Fruit fly (Drosophila melanogaster): ENCODE results near the gene CG10512.
A peak's percentile ranks its signal among the peaks of the same experiment; 100 is the strongest.

DNA sequence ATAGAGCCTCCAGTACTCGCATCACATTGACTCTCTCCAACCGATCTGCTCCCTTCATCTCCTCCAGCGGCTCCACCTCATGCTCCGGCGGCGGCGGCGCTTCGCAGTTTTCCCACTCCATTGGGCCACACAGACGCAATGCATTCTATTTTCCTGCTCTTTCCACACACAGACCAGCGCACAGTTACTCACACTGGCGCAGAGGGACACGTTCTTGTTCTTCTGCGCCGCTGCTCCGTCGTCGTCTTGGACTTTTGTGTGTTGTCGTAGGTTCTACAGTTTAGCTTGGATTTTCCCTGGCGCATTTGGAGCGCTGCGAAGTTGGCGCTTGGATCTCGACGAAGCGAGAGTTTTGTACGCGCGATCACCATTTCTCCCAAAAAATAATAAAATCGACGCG, 23.6 kb downstream of the CG10512 start, which contains the start of gene Eip78C:
- no peak for TF ChIP-seq CG31627 (GFP tag; optimal IDR thresholded peaks at IDR 0.05)
- no peak for TF ChIP-seq CG8632 (GFP tag; optimal IDR thresholded peaks at IDR 0.05)
- no peak for TF ChIP-seq fkh (GFP tag; optimal IDR thresholded peaks at IDR 0.05)
- TF ChIP-seq CG32006 (GFP tag; optimal IDR thresholded peaks at IDR 0.05) = no peak
- TF ChIP-seq CG1621 (tag; optimal IDR thresholded peaks at IDR 0.05) = no peak
- peak; percentile 34; the same call in 1 of the 2 replicates for TF ChIP-seq Gug (GFP tag; IDR thresholded peaks at IDR 0.05)
- TF ChIP-seq Smox (GFP tag; optimal IDR thresholded peaks at IDR 0.05) = no peak
- TF ChIP-seq CG15336 (GFP tag; IDR thresholded peaks at IDR 0.05) = no peak
- no peak for TF ChIP-seq CG34406 (GFP tag; optimal IDR thresholded peaks at IDR 0.05)
- TF ChIP-seq Hr4 (GFP tag; optimal IDR thresholded peaks at IDR 0.05) = no peak
